Worm (Caenorhabditis elegans): ENCODE results near the gene F47B10.5.

The F47B10.5 gene

DNA sequence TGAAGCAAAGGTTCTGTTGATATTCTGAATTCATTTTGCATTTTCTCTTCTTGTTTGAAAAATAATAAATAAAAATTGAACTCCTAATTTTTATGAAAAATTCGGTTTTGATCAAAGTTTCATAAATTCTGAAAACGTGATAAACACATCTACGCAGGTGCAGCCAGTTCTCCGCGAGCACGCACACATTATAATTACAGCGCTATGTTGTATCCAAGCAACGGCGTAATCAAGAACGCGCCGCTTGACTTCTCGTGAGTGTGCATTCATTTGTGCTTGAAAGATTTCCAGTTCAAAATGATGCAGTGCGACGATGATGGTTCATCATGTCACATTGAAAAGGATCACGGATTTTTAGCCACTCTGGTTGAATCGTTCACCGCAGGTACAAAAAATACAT is 1.5 kb upstream of the F47B10.5 start, which contains the start of gene F47B10.3:
TSS of gene F47B10.3 (plus strand) at position 301 of the 400 bp plus-strand sequence.
- TF ChIP-seq cog-1 (tag; optimal IDR thresholded peaks at IDR 0.05): no peak
- TF ChIP-seq flt-1 (GFP tag; IDR thresholded peaks at IDR 0.05): no peak
- no peak for TF ChIP-seq ztf-29 (GFP tag; IDR thresholded peaks at IDR 0.05)
- TF ChIP-seq tab-1 (GFP tag; IDR thresholded peaks at IDR 0.05): no peak
- TF ChIP-seq ref-1 (GFP tag; conservative IDR thresholded peaks at IDR 0.05): no peak
- TF ChIP-seq med-1 (GFP tag; optimal IDR thresholded peaks at IDR 0.05; ENCODE audit: insufficient read depth): no peak
- TF ChIP-seq klf-2 (GFP tag; conservative IDR thresholded peaks at IDR 0.05): no peak

DNA sequence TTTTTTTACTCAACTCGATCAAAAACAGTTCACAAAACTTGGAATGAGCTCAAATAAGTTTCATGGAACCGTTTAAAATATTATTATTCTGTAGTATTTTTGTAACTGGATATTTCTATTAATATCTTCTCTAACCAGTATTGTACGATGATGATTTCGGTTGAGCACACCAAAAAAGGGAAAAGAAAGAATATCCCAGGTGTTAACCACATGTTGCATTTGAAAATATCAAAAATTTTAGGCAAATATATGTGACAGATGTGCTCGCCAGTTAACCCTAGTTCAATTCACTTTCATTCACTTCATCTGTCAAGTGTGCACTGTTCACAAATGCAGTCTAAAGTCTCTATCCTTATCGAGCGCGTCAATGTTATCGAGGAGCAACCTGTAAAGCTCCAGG is 609 bp upstream of the F47B10.5 start, which contains the start of gene F47B10.4:
TSS of gene F47B10.4 (plus strand) at position 301 of the 400 bp plus-strand sequence.
- TF ChIP-seq klf-2 (GFP tag; conservative IDR thresholded peaks at IDR 0.05) (no peak), flt-1 (GFP tag; IDR thresholded peaks at IDR 0.05) (no peak), ref-1 (GFP tag; conservative IDR thresholded peaks at IDR 0.05) (no peak), cog-1 (tag; optimal IDR thresholded peaks at IDR 0.05) (no peak), med-1 (GFP tag; optimal IDR thresholded peaks at IDR 0.05; ENCODE audit: insufficient read depth) (no peak), T22C8.4 (GFP tag; IDR thresholded peaks at IDR 0.05) (no peak), ztf-23 (GFP tag; IDR thresholded peaks at IDR 0.05) (no peak), tab-1 (GFP tag; IDR thresholded peaks at IDR 0.05) (no peak), ztf-29 (GFP tag; IDR thresholded peaks at IDR 0.05) (no peak)

DNA sequence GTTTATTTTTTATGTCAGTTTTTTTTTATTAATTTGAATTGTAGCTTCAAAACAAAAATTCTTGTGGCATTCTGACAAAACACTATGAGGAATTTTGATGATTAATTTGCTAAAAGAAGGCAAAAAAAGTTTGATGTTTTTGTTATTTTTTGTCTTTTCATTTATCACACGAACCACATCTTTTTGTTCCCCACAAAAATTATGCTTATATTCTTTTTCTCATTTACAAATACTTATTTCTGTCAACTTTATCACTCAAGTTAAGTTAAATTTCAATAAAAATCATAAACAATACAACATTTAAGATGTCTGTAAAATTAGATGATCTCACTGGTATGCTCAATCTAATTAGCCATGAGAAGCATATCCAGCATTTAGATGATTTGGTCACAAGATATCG is 2.2 kb downstream of the F47B10.5 start, which contains the start of gene F47B10.6:
TSS of gene F47B10.6 (plus strand) at position 301 of the 400 bp plus-strand sequence.
- no peak for TF ChIP-seq cog-1 (tag; optimal IDR thresholded peaks at IDR 0.05)

DNA sequence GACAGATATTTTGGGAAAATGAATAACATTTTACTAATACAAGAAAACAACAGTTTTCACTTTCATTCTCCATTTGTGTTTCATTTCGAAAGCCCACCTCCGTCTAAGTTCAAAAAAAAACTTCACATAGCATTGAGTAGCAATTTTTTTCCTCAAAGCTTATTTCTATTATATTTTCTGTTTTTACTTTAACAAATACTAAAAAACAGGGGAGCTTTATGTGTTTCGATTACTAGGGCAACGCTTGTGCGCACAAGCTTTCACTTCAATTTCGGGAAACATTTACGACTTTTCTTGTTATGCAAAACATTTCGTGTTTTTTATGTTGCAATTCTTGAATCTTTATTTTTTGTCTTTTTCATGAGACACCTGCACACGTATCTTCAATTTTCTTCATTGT is 4.5 kb downstream of the F47B10.5 start, which contains the start of gene T21E8.5:
TSS of gene T21E8.5 (plus strand) at position 301 of the 400 bp plus-strand sequence.
- TF ChIP-seq med-1 (GFP tag; optimal IDR thresholded peaks at IDR 0.05; ENCODE audit: insufficient read depth): no peak
- no peak for TF ChIP-seq ztf-29 (GFP tag; IDR thresholded peaks at IDR 0.05)
- TF ChIP-seq ztf-23 (GFP tag; IDR thresholded peaks at IDR 0.05): no peak
- no peak for TF ChIP-seq ref-1 (GFP tag; conservative IDR thresholded peaks at IDR 0.05)
- TF ChIP-seq tab-1 (GFP tag; IDR thresholded peaks at IDR 0.05): no peak
- TF ChIP-seq cog-1 (tag; optimal IDR thresholded peaks at IDR 0.05): no peak
- no peak for TF ChIP-seq T22C8.4 (GFP tag; IDR thresholded peaks at IDR 0.05)
- no peak for TF ChIP-seq flt-1 (GFP tag; IDR thresholded peaks at IDR 0.05)

DNA sequence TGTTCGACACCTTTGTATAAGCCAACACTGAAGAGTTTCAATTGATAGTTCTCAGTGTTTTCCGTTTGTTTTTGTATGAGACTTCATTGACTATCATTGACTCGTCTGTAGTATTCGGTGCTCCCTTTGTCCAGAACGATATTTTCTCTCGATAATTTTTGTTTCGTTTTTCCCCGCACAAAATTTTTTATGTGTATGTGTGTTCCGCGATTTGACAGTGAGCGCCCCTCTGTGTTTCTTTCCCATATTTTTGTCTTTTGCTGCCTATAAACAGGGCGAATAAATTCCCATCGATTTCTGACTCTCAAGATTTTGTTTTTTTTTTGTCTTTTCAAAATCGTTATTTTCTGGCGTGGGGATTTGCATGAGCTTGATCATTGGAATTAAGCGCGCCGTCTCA is 7.2 kb downstream of the F47B10.5 start, which contains the start of gene T21E8.7:
TSS of gene T21E8.7 (plus strand) at position 301 of the 400 bp plus-strand sequence.
- TF ChIP-seq ztf-29 (GFP tag; IDR thresholded peaks at IDR 0.05) (no peak), T22C8.4 (GFP tag; IDR thresholded peaks at IDR 0.05) (no peak), flt-1 (GFP tag; IDR thresholded peaks at IDR 0.05) (no peak), cog-1 (tag; optimal IDR thresholded peaks at IDR 0.05) (no peak), ztf-23 (GFP tag; IDR thresholded peaks at IDR 0.05) (no peak), klf-2 (GFP tag; conservative IDR thresholded peaks at IDR 0.05) (no peak), ref-1 (GFP tag; conservative IDR thresholded peaks at IDR 0.05) (no peak), tab-1 (GFP tag; IDR thresholded peaks at IDR 0.05) (no peak)

DNA sequence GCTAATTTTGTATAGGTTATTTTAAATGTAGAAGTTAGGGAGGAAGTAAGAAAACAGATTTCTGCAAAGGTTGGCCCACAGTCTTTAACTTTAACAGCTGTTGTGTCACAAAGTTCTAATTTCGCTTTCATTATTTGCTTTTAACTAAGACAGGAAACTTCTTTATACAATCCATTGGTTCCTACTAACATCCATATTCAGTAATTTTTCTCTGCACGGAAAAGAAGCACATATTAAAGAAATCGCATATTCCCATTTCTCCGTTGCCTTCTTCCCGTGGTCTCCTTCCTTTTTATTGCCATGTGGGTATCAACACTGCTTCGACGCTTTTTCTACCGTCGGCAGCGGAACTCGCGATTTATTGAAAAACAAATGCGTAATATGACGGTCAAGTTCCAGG is 8.4 kb downstream of the F47B10.5 start, which contains the start of gene T21E8.6:
TSS of gene T21E8.6 (plus strand) at position 301 of the 400 bp plus-strand sequence.
- TF ChIP-seq cog-1 (tag; optimal IDR thresholded peaks at IDR 0.05): no peak

DNA sequence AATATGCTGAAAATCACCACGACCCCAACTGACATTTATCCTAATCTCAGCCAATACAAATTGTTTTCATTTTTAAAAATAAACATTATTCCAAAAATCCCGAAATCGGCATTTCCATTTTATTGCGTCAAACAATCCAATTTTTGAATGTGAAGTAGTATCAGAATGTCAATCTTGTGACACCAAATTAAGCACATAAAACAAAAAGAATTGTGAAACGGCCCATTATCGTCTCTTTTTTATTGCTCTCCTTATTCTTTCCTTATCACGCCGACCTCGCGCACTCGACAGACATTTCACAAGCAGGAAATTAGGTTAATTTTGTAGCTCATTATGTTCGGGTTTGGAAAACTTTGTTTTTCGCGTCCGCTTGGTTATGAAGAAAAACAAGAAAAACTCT is 9.8 kb downstream of the F47B10.5 start, which contains the start of gene T21E8.4:
TSS of gene T21E8.4 (plus strand) at position 301 of the 400 bp plus-strand sequence.
- TF ChIP-seq T22C8.4 (GFP tag; IDR thresholded peaks at IDR 0.05) (no peak), ztf-29 (GFP tag; IDR thresholded peaks at IDR 0.05) (no peak), klf-2 (GFP tag; conservative IDR thresholded peaks at IDR 0.05) (no peak), tab-1 (GFP tag; IDR thresholded peaks at IDR 0.05) (no peak), cog-1 (tag; optimal IDR thresholded peaks at IDR 0.05) (no peak)

DNA sequence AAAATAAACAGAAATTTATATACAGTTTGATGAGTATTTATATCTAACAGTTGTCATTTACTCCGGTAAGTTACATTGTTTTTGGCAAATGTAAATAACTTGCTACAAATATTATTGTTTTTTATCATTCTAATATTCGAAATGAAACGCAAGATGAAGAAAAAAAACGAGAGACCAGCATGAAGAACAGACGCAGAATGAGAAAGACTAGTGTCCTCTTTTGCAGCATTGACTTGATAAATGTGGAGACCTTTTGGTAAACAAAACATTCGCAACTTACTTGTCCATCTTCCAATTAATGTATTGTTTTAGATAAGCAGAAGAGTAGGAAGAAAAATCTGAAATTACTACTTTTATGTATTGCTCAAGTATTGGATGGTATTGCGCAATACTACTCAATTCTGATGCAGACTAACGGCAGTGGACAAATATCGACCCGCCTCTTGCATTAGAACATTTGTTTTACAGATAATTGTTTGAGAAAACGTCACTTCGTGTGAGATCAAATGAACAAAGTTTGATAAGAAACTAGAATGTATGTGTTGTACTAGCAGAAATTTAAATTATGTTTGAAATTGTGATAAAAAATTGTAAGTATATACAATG is 13.1 kb downstream of the F47B10.5 start, which contains the start of gene pgp-6:
TSS of gene pgp-6 (minus strand) at position 288 of the 606 bp plus-strand sequence.
- TF ChIP-seq ztf-23 (GFP tag; IDR thresholded peaks at IDR 0.05) (no peak), T22C8.4 (GFP tag; IDR thresholded peaks at IDR 0.05) (no peak), ref-1 (GFP tag; conservative IDR thresholded peaks at IDR 0.05) (no peak), ztf-29 (GFP tag; IDR thresholded peaks at IDR 0.05) (no peak), flt-1 (GFP tag; IDR thresholded peaks at IDR 0.05) (no peak), tab-1 (GFP tag; IDR thresholded peaks at IDR 0.05) (no peak), med-1 (GFP tag; optimal IDR thresholded peaks at IDR 0.05; ENCODE audit: insufficient read depth) (no peak), cog-1 (tag; optimal IDR thresholded peaks at IDR 0.05) (no peak), klf-2 (GFP tag; conservative IDR thresholded peaks at IDR 0.05) (no peak)

DNA sequence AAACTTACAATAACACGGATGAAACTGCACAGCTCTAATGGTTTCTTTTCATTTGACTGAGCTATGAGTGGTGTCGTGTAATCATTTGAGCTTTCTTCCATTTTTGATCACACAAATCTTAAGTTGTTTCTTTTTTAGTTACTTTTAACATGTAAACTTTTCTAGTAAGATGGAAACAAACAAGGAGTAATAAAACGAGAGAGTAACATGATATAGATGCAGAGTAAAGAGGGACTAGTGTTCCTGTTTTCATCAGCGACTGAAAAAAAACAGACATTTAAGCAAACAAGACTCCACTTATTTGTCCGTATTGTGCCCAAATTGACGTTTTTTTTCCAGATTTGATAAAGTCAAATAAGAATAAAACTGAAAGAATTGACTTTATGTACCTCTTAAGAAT is 20.2 kb downstream of the F47B10.5 start, which contains the start of gene pgp-7:
TSS of gene pgp-7 (minus strand) at position 101 of the 400 bp plus-strand sequence.
- TF ChIP-seq ztf-23 (GFP tag; IDR thresholded peaks at IDR 0.05) (no peak), T22C8.4 (GFP tag; IDR thresholded peaks at IDR 0.05) (no peak), klf-2 (GFP tag; conservative IDR thresholded peaks at IDR 0.05) (no peak), flt-1 (GFP tag; IDR thresholded peaks at IDR 0.05) (no peak)

DNA sequence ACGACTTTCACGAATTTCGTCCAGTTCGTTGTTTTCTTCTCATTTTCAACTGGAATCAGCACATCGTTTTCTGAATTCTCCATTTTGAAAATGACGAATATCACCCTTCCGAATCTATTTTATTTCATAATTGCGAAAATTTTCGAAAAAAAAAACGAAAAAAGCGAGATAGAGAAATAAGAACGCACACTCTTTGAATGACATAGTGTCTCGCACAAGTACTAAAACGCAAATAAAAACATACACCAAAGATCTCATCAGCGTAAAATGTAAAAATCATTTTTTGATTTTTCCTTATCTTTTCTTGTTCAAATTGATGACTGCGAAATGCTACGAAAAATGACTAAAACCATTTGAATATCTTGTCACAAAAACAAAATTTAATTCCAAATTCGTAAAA is 26.0 kb downstream of the F47B10.5 start, which contains the start of gene pgp-8:
TSS of gene pgp-8 (minus strand) at position 101 of the 400 bp plus-strand sequence.
- TF ChIP-seq tab-1 (GFP tag; IDR thresholded peaks at IDR 0.05): no peak
- no peak for TF ChIP-seq cog-1 (tag; optimal IDR thresholded peaks at IDR 0.05)
- TF ChIP-seq ztf-29 (GFP tag; IDR thresholded peaks at IDR 0.05): no peak
- no peak for TF ChIP-seq ref-1 (GFP tag; conservative IDR thresholded peaks at IDR 0.05)
- no peak for TF ChIP-seq ztf-23 (GFP tag; IDR thresholded peaks at IDR 0.05)
- TF ChIP-seq T22C8.4 (GFP tag; IDR thresholded peaks at IDR 0.05): no peak
- TF ChIP-seq med-1 (GFP tag; optimal IDR thresholded peaks at IDR 0.05; ENCODE audit: insufficient read depth): no peak
- no peak for TF ChIP-seq flt-1 (GFP tag; IDR thresholded peaks at IDR 0.05)
- no peak for TF ChIP-seq klf-2 (GFP tag; conservative IDR thresholded peaks at IDR 0.05)
